Fruit fly (Drosophila melanogaster) whole organism, prepupa: ENCODE data around the gene Or69a.
A peak's percentile ranks its signal among the peaks of the same experiment; 100 is the strongest.

ENCODE experiments used
- CG15336 ChIP-seq: fragments of 200-800 bp; sonication (Bioruptor generic); IDR thresholded peaks from 2 replicates; pipeline ENCODE4 v1.3.6; 2022; ENCODE audit warnings: missing biosample characterization, missing genetic modification characterization
- CG6808 ChIP-seq: fragments of 200-800 bp; sonication (Bioruptor generic); optimal IDR thresholded peaks from 3 replicates; lab custom pipeline; 2017; ENCODE audit warnings: missing biosample characterization, missing genetic modification characterization, mild to moderate bottlenecking, moderate library complexity, missing genetic modification reagents
- Eip78C ChIP-seq: fragments of 200-800 bp; sonication (Bioruptor generic); peaks from one replicate; lab custom pipeline; 2016; ENCODE audit warnings: missing biosample characterization, missing genetic modification characterization
- Met ChIP-seq: fragments of 200-800 bp; sonication (Bioruptor generic); optimal IDR thresholded peaks from 3 replicates; lab custom pipeline; 2016; ENCODE audit warnings: missing biosample characterization, missing genetic modification characterization
- Sox102F ChIP-seq: fragments of 200-800 bp; sonication (Bioruptor generic); optimal IDR thresholded peaks from 2 replicates; lab custom pipeline; 2016; ENCODE audit warnings: missing biosample characterization, mild to moderate bottlenecking, missing genetic modification characterization
- eg ChIP-seq: fragments of 200-800 bp; sonication (Bioruptor generic); IDR thresholded peaks from 3 replicates; pipeline ENCODE4 v1.3.6; 2022; ENCODE audit warnings: missing biosample characterization, missing genetic modification characterization
- esn ChIP-seq: fragments of 200-800 bp; sonication (Bioruptor generic); optimal IDR thresholded peaks from 2 replicates; lab custom pipeline; 2016; ENCODE audit warnings: missing biosample characterization, mild to moderate bottlenecking, missing genetic modification characterization, moderate library complexity
- vri ChIP-seq: fragments of 200-800 bp; sonication (Bioruptor generic); optimal IDR thresholded peaks from 3 replicates; lab custom pipeline; 2016; ENCODE audit warnings: missing biosample characterization, mild to moderate bottlenecking, missing genetic modification characterization

The Or69a gene

dm6 chr3L:12915431-12915830, 52.1 kb downstream of the Or69a start (continued):
- TF ChIP-seq eg (GFP tag; lab: Robert Waterston, UW), result peak; percentile 17; the same call in 1 of the 3 replicates
- no peak for TF ChIP-seq vri (GFP tag; lab: Kevin White, UChicago)
- no peak for TF ChIP-seq CG6808 (GFP tag; lab: Kevin White, UChicago)
- TF ChIP-seq Eip78C (GFP tag; lab: Kevin White, UChicago), result peak; percentile 73
- peak; percentile 56; the same call in 1 of the 2 replicates for TF ChIP-seq CG15336 (GFP tag; lab: Robert Waterston, UW)
- TF ChIP-seq esn (GFP tag; lab: Kevin White, UChicago), result peak; percentile 80
- TF ChIP-seq Sox102F (GFP tag; lab: Kevin White, UChicago), result peak; percentile 54
- TF ChIP-seq Met, result no peak
- TF ChIP-seq, all 60 proteins: peak for 39
